Worm (Caenorhabditis elegans): ENCODE data around the gene rgr-1.

DNA sequence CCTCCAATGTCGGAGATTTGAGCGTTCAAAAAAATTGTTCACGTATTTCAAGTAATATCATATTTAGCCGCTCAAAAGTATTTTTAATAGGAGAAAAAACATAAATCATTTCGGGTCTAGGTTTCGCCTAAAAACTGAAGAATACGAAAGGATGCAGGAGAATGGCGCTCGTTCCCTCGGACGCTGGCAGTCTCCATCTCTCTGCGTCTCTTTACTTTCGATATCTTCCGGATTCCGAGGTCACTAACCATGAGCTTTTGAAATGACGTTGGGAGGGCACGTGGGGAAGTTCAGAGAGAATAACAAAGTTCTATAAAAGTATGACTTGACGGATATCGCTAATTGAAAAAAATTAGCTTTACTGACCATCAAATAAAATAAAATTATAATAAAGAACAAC lies 2.6 kb upstream of the rgr-1 start:
- TF ChIP-seq elt-2 (tag; optimal IDR thresholded peaks at IDR 0.05) (no peak), pag-3 (tag; optimal IDR thresholded peaks at IDR 0.05; ENCODE audit: borderline replicate concordance) (no peak), lin-11 (tag; optimal IDR thresholded peaks at IDR 0.05) (no peak), ama-1 (optimal IDR thresholded peaks at IDR 0.05) (no peak), eyg-1 (tag; optimal IDR thresholded peaks at IDR 0.05) (no peak), pax-1 (tag; optimal IDR thresholded peaks at IDR 0.05) (no peak), fkh-6 (tag; optimal IDR thresholded peaks at IDR 0.05) (no peak), C38D4.7 (GFP tag; optimal IDR thresholded peaks at IDR 0.05) (no peak), rnt-1 (tag; optimal IDR thresholded peaks at IDR 0.05) (no peak), ceh-31 (tag; optimal IDR thresholded peaks at IDR 0.05) (no peak), nhr-11 (tag; optimal IDR thresholded peaks at IDR 0.05) (no peak)

Data from whole organism, late embryonic.